Fruit fly (Drosophila melanogaster) whole organism, embryonic: Measurements from ENCODE around the gene Muc91C.

Source experiments
- ATbp ChIP-seq: fragments of 200-800 bp; sonication (Bioruptor generic); optimal IDR thresholded peaks from 2 replicates; lab custom pipeline; 2017; ENCODE audit warnings: missing biosample characterization, mild to moderate bottlenecking, missing genetic modification characterization, missing genetic modification reagents
- Abd-B ChIP-seq: fragments of 200-800 bp; sonication (Bioruptor generic); optimal IDR thresholded peaks from 2 replicates; lab custom pipeline; 2018; ENCODE audit warnings: missing biosample characterization, mild to moderate bottlenecking, missing genetic modification characterization, moderate library complexity
- Adf1 ChIP-seq: fragments of 200-800 bp; sonication (Bioruptor generic); IDR thresholded peaks from 2 replicates; pipeline ENCODE4 v1.3.6; 2022; ENCODE audit warnings: missing biosample characterization, missing genetic modification characterization
- BEAF-32 ChIP-seq: fragments of 200-800 bp; sonication (Bioruptor generic); optimal IDR thresholded peaks from 3 replicates; lab custom pipeline; 2017; ENCODE audit warnings: missing biosample characterization, missing genetic modification characterization, mild to moderate bottlenecking, moderate library complexity, missing genetic modification reagents
- C15 ChIP-seq: fragments of 200-800 bp; sonication (Bioruptor generic); IDR thresholded peaks from 3 replicates; pipeline ENCODE4 v1.3.6; 2022; ENCODE audit warnings: missing biosample characterization, missing genetic modification characterization
- CG10274 ChIP-seq: fragments of 200-800 bp; sonication (Bioruptor generic); optimal IDR thresholded peaks from 3 replicates; lab custom pipeline; 2017; ENCODE audit warnings: missing biosample characterization, mild to moderate bottlenecking, missing genetic modification characterization
- CG10979 ChIP-seq: fragments of 200-800 bp; sonication (Bioruptor generic); optimal IDR thresholded peaks from 2 replicates; lab custom pipeline; 2018; ENCODE audit warnings: missing biosample characterization, mild to moderate bottlenecking, missing genetic modification characterization, moderate library complexity
- CG11723 ChIP-seq: fragments of 200-800 bp; sonication (Bioruptor generic); optimal IDR thresholded peaks from 2 replicates; lab custom pipeline; 2017; ENCODE audit warnings: missing biosample characterization, mild to moderate bottlenecking, missing genetic modification characterization
- CG1233 ChIP-seq: fragments of 200-800 bp; sonication (Bioruptor generic); optimal IDR thresholded peaks from 4 replicates; lab custom pipeline; 2018; ENCODE audit warnings: missing biosample characterization, mild to moderate bottlenecking, missing genetic modification characterization
- CG13287 ChIP-seq: fragments of 200-800 bp; sonication (Bioruptor generic); IDR thresholded peaks from 2 replicates; pipeline ENCODE4 v1.3.6; 2022; ENCODE audit warnings: missing biosample characterization, missing genetic modification characterization; ENCODE audit not compliant: partially characterized antibody
- CG13424 ChIP-seq: fragments of 200-800 bp; sonication (Bioruptor generic); optimal IDR thresholded peaks from 2 replicates; lab custom pipeline; 2019; ENCODE audit warnings: missing biosample characterization, mild to moderate bottlenecking, missing genetic modification characterization, moderate library complexity
- CG14667 ChIP-seq: fragments of 200-800 bp; sonication (Bioruptor generic); IDR thresholded peaks from 2 replicates; pipeline ENCODE4 v1.3.6; 2022; ENCODE audit warnings: missing biosample characterization, missing genetic modification characterization
- CG15269 ChIP-seq: fragments of 200-800 bp; sonication (Bioruptor generic); optimal IDR thresholded peaks from 2 replicates; lab custom pipeline; 2018; ENCODE audit warnings: missing biosample characterization, mild to moderate bottlenecking, missing genetic modification characterization, moderate library complexity
- CG32532 ChIP-seq: fragments of 200-800 bp; sonication (Bioruptor generic); IDR thresholded peaks from 2 replicates; pipeline ENCODE4 v1.3.6; 2022; ENCODE audit warnings: missing biosample characterization, missing genetic modification characterization
- CG33213 ChIP-seq: fragments of 200-800 bp; sonication (Bioruptor generic); optimal IDR thresholded peaks from 3 replicates; lab custom pipeline; 2016; ENCODE audit warnings: missing biosample characterization, missing genetic modification characterization
- CG34224 ChIP-seq: fragments of 200-800 bp; sonication (Bioruptor generic); IDR thresholded peaks from 3 replicates; pipeline ENCODE4 v1.3.6; 2022; ENCODE audit warnings: missing biosample characterization, missing genetic modification characterization; ENCODE audit not compliant: partially characterized antibody
- CG4328 ChIP-seq: fragments of 200-800 bp; sonication (Bioruptor generic); optimal IDR thresholded peaks from 3 replicates; lab custom pipeline; 2017; ENCODE audit warnings: missing biosample characterization, missing genetic modification reagents, missing genetic modification characterization
- CG6765 ChIP-seq: fragments of 200-800 bp; sonication (Bioruptor generic); optimal IDR thresholded peaks from 3 replicates; lab custom pipeline; 2017; ENCODE audit warnings: missing biosample characterization, mild to moderate bottlenecking, missing genetic modification characterization
- CG7745 ChIP-seq: fragments of 200-800 bp; sonication (Bioruptor generic); optimal IDR thresholded peaks from 2 replicates; lab custom pipeline; 2018; ENCODE audit warnings: missing biosample characterization, mild to moderate bottlenecking, missing genetic modification characterization, moderate library complexity
- CG8290 ChIP-seq, 3 experiments: fragments of 200-800 bp; sonication (Bioruptor generic); optimal IDR thresholded peaks; 2 replicates each; lab custom pipeline; 2016 to 2019; ENCODE audit warnings: missing biosample characterization in 3 of 3, missing genetic modification characterization in 3 of 3, mild to moderate bottlenecking in 2 of 3, moderate library complexity in 1 of 3
- CG8924 ChIP-seq: fragments of 200-800 bp; optimal IDR thresholded peaks from 3 replicates; lab custom pipeline; 2019; ENCODE audit warnings: missing biosample characterization, mild to moderate bottlenecking, missing genetic modification characterization, moderate library complexity
- CG9932 ChIP-seq: fragments of 200-800 bp; sonication (Bioruptor generic); IDR thresholded peaks from 2 replicates; pipeline ENCODE4 v1.3.6; 2022; ENCODE audit warnings: missing biosample characterization, missing genetic modification characterization
- Dfd ChIP-seq, 2 experiments: fragments of >200 bp; optimal IDR thresholded peaks; 2 replicates each; lab custom pipeline; 2017; ENCODE audit warnings: missing biosample characterization in 2 of 2, missing genetic modification characterization in 2 of 2
- E2f1 ChIP-seq: fragments of 200-800 bp; sonication (Bioruptor generic); IDR thresholded peaks from 2 replicates; pipeline ENCODE4 v1.3.6; 2022; ENCODE audit warnings: missing biosample characterization, missing genetic modification characterization
- H2.0 ChIP-seq: fragments of 200-800 bp; sonication (Bioruptor generic); IDR thresholded peaks from 2 replicates; pipeline ENCODE4 v1.3.6; 2022; ENCODE audit warnings: missing biosample characterization, missing genetic modification characterization
- HLHmδ ChIP-seq: fragments of 200-800 bp; sonication (Bioruptor generic); optimal IDR thresholded peaks from 2 replicates; lab custom pipeline; 2018; ENCODE audit warnings: missing biosample characterization, mild to moderate bottlenecking, missing genetic modification characterization, moderate library complexity
- Hand ChIP-seq: fragments of 200-800 bp; sonication (Bioruptor generic); optimal IDR thresholded peaks from 2 replicates; lab custom pipeline; 2017; ENCODE audit warnings: mild to moderate bottlenecking, missing biosample characterization, missing genetic modification reagents, missing genetic modification characterization
- Hr39 ChIP-seq: fragments of >200 bp; optimal IDR thresholded peaks from 2 replicates; lab custom pipeline; 2017
- Lpt ChIP-seq: fragments of >200 bp; optimal IDR thresholded peaks from 2 replicates; lab custom pipeline; 2018; ENCODE audit warnings: missing biosample characterization, missing genetic modification characterization
- Nf-YA ChIP-seq: fragments of 200-800 bp; sonication (Bioruptor generic); IDR thresholded peaks from 2 replicates; pipeline ENCODE4 v1.3.6; 2022; ENCODE audit warnings: missing biosample characterization, missing genetic modification characterization
- Sin3A ChIP-seq: fragments of >200 bp; optimal IDR thresholded peaks from 2 replicates; lab custom pipeline; 2018
- al ChIP-seq: fragments of 200-800 bp; sonication (Bioruptor generic); IDR thresholded peaks from 2 replicates; pipeline ENCODE4 v1.3.6; 2022; ENCODE audit warnings: missing biosample characterization, missing genetic modification characterization
- corto ChIP-seq: fragments of 200-800 bp; sonication (Bioruptor generic); optimal IDR thresholded peaks from 2 replicates; lab custom pipeline; 2016; ENCODE audit warnings: missing biosample characterization, mild to moderate bottlenecking, missing genetic modification characterization, moderate library complexity
- cwo ChIP-seq: fragments of 200-800 bp; sonication (Bioruptor generic); optimal IDR thresholded peaks from 3 replicates; lab custom pipeline; 2017; ENCODE audit warnings: missing biosample characterization, missing genetic modification characterization, mild to moderate bottlenecking, moderate library complexity, missing genetic modification reagents
- disco-r ChIP-seq: fragments of 200-800 bp; sonication (Bioruptor generic); optimal IDR thresholded peaks from 2 replicates; lab custom pipeline; 2016; ENCODE audit warnings: missing biosample characterization, missing genetic modification characterization
- dmrt11E ChIP-seq: fragments of 200-800 bp; sonication (Bioruptor generic); optimal IDR thresholded peaks from 3 replicates; lab custom pipeline; 2018; ENCODE audit warnings: missing biosample characterization, mild to moderate bottlenecking, missing genetic modification characterization, moderate library complexity
- dysf ChIP-seq: fragments of 200-800 bp; sonication (Bioruptor generic); IDR thresholded peaks from 3 replicates; pipeline ENCODE4 v1.3.6; 2022; ENCODE audit warnings: missing biosample characterization, missing genetic modification characterization
- fd64A ChIP-seq: fragments of 200-800 bp; sonication (Bioruptor generic); optimal IDR thresholded peaks from 3 replicates; lab custom pipeline; 2018; ENCODE audit warnings: missing biosample characterization, mild to moderate bottlenecking, missing genetic modification characterization
- h ChIP-seq: fragments of >200 bp; optimal IDR thresholded peaks from 2 replicates; lab custom pipeline; 2017
- kni ChIP-seq: fragments of 200-800 bp; sonication (Bioruptor generic); optimal IDR thresholded peaks from 3 replicates; lab custom pipeline; 2017; ENCODE audit warnings: mild to moderate bottlenecking, missing biosample characterization, missing genetic modification reagents, missing genetic modification characterization
- lov ChIP-seq, 2 experiments: fragments of 200-800 bp in 1 of 2; fragments of >200 bp in 1 of 2; sonication (Bioruptor generic) in 1 of 2; IDR thresholded peaks in 1 of 2; optimal IDR thresholded peaks in 1 of 2; 2 replicates in 1 of 2; 3 replicates in 1 of 2; pipeline versions ENCODE4 v1.3.6 to Lab custom; 2017 to 2022; ENCODE audit warnings: missing biosample characterization in 1 of 2, missing genetic modification characterization in 1 of 2
- pb ChIP-seq: fragments of 200-800 bp; sonication (Bioruptor generic); optimal IDR thresholded peaks from 3 replicates; lab custom pipeline; 2016; ENCODE audit warnings: missing biosample characterization, missing genetic modification characterization
- pros ChIP-seq: fragments of 200-800 bp; sonication (Bioruptor generic); optimal IDR thresholded peaks from 3 replicates; lab custom pipeline; 2019; ENCODE audit warnings: missing biosample characterization, mild to moderate bottlenecking, missing genetic modification characterization, moderate library complexity
- sob ChIP-seq: fragments of 200-800 bp; sonication (Bioruptor generic); IDR thresholded peaks from 2 replicates; pipeline ENCODE4 v1.3.6; 2022; ENCODE audit warnings: missing biosample characterization, missing genetic modification characterization
- ssp ChIP-seq: fragments of 200-800 bp; sonication (Bioruptor generic); IDR thresholded peaks from 2 replicates; pipeline ENCODE4 v1.3.6; 2022; ENCODE audit warnings: missing biosample characterization, missing genetic modification characterization
- tna ChIP-seq: fragments of 200-800 bp; sonication (Bioruptor generic); IDR thresholded peaks from 2 replicates; pipeline ENCODE4 v1.3.6; 2022; ENCODE audit warnings: missing biosample characterization, missing genetic modification characterization; ENCODE audit not compliant: partially characterized antibody
- vfl ChIP-seq: fragments of 200-800 bp; sonication (Bioruptor generic); optimal IDR thresholded peaks from 2 replicates; lab custom pipeline; 2016; ENCODE audit warnings: missing biosample characterization, missing genetic modification characterization
- zfh2 ChIP-seq: fragments of 200-800 bp; sonication (Bioruptor generic); optimal IDR thresholded peaks from 2 replicates; lab custom pipeline; 2016; ENCODE audit warnings: missing biosample characterization, missing genetic modification characterization

The Muc91C gene

DNA sequence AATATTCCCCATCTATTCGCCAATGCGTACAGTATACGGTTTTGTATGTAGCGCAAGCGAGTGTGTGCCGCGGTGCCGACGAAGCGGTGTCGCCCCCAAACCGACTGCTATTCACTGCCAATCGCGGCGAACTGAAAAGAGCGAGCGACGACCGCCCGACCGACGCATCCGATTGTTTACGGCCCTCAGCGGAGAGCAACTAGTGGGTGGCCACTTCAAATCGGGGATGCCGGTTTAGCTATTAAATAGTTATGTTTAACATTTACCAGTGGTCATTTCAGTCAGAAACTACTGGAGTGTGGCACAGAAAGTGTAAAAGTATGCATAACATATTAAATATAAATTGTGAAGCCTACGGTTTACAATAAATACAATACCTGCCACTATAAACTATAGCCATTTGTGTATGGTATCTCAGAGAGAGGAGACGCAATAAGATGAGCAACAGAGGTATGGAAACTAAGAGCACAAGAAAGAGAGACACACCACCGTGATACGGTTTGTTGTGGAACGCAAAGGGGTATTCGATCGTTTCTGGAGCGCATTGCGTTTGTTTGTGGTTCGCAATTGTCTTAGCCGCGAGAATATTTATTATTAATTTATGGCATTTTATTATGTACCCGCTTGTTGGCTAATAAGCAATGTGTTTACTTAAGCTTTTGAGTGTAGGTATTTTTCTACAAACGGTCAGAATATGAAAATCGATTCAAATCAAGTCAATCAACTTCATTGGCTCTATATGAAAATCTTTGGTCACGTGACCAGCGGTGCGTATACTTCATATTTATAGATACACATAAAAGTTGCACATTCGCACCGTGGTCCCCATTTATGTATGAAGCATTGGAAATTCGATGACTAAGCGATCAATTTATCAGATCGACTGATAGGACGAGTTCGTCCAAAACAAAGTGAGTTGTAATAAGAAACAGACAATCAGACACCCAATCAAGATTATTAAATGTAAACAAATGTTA lies 47.7 kb upstream of the Muc91C start (continued):
- no peak for TF ChIP-seq tna (GFP tag; lab: Robert Waterston, UW)
- TF ChIP-seq CG34224 (GFP tag; lab: Robert Waterston, UW) = 0 out of 3 replicates have a peak, but pooled peaks have one; percentile 55
- TF ChIP-seq CG10274 (GFP tag; lab: Kevin White, UChicago) = no peak
- TF ChIP-seq CG13287 = peak; percentile 49
- peak; percentile 27 for TF ChIP-seq pros (GFP tag; lab: Kevin White, UChicago)
- TF ChIP-seq C15 (GFP tag; lab: Robert Waterston, UW) = no peak
- no peak for TF ChIP-seq CG11723 (GFP tag; lab: Kevin White, UChicago)
- TF ChIP-seq Dfd (GFP tag; optimal IDR thresholded peaks at IDR 0.05; lab: Kevin White, UChicago) = no peak
- no peak for TF ChIP-seq al (GFP tag; lab: Robert Waterston, UW)
- no peak for TF ChIP-seq CG13424 (tag; lab: Kevin White, UChicago)
- TF ChIP-seq CG1233 (GFP tag; lab: Kevin White, UChicago) = peak; percentile 8
- TF ChIP-seq Hr39 = no peak
- no peak for TF ChIP-seq lov (optimal IDR thresholded peaks at IDR 0.05; lab: Kevin White, UChicago)
- TF ChIP-seq lov (GFP tag; IDR thresholded peaks at IDR 0.05; lab: Robert Waterston, UW) = no peak
- peak; percentile 8 for TF ChIP-seq corto (GFP tag; lab: Kevin White, UChicago)
- TF ChIP-seq E2f1 = no peak
- no peak for TF ChIP-seq Nf-YA (GFP tag; lab: Robert Waterston, UW)
- TF ChIP-seq cwo (GFP tag; lab: Kevin White, UChicago) = peak; percentile 91
- TF ChIP-seq CG8924 (tag; lab: Kevin White, UChicago) = peak; percentile 4
- TF ChIP-seq disco-r (GFP tag; lab: Kevin White, UChicago) = no peak
- TF ChIP-seq vfl (GFP tag; lab: Kevin White, UChicago) = peak; percentile 9
- TF ChIP-seq BEAF-32 (GFP tag; lab: Kevin White, UChicago) = peak; percentile 0
- TF ChIP-seq pb (GFP tag; lab: Kevin White, UChicago) = no peak
- TF ChIP-seq h (lab: Kevin White, UChicago) = no peak
- peak; percentile 50 for TF ChIP-seq CG10979 (tag; lab: Kevin White, UChicago)
- TF ChIP-seq fd64A (GFP tag; lab: Kevin White, UChicago) = no peak
- TF ChIP-seq dysf (GFP tag; lab: Robert Waterston, UW) = no peak
- TF ChIP-seq CG33213 (GFP tag; lab: Kevin White, UChicago) = no peak
- TF ChIP-seq HLHmδ (GFP tag; lab: Kevin White, UChicago) = peak; percentile 58
- no peak for TF ChIP-seq CG4328
- no peak for TF ChIP-seq ssp
- TF ChIP-seq CG32532 = peak; percentile 35; the same call in 1 of the 2 replicates
- no peak for TF ChIP-seq CG8290 (GFP tag; optimal IDR thresholded peaks at IDR 0.05; lab: Kevin White, UChicago)
- TF ChIP-seq CG8290 (tag; optimal IDR thresholded peaks at IDR 0.05; lab: Kevin White, UChicago) = peak in 1 of 2 experiments; percentile 71
- TF ChIP-seq H2.0 (GFP tag; lab: Robert Waterston, UW) = 0 out of 2 replicates have a peak, but pooled peaks have one; percentile 6
- TF ChIP-seq Abd-B (GFP tag; lab: Kevin White, UChicago) = no peak
- no peak for TF ChIP-seq Sin3A (lab: Kevin White, UChicago)
- TF ChIP-seq CG15269 (tag; lab: Kevin White, UChicago) = peak; percentile 33
- TF ChIP-seq CG14667 (GFP tag; lab: Robert Waterston, UW) = no peak
- TF ChIP-seq dmrt11E (tag; lab: Kevin White, UChicago) = no peak
- no peak for TF ChIP-seq ATbp (GFP tag; lab: Kevin White, UChicago)
- no peak for TF ChIP-seq CG6765
- no peak for TF ChIP-seq Hand
- TF ChIP-seq CG9932 = peak; percentile 37; the same call in 1 of the 2 replicates
- no peak for TF ChIP-seq zfh2 (GFP tag; lab: Kevin White, UChicago)
- peak; percentile 53 for TF ChIP-seq kni (GFP tag; lab: Kevin White, UChicago)
- TF ChIP-seq Adf1 (GFP tag; lab: Robert Waterston, UW) = peak; percentile 21; the same call in 1 of the 2 replicates
- TF ChIP-seq Lpt (GFP tag; lab: Kevin White, UChicago) = no peak
- no peak for TF ChIP-seq sob (GFP tag; lab: Robert Waterston, UW)
- TF ChIP-seq CG7745 (tag; lab: Kevin White, UChicago) = no peak
